Worm (Caenorhabditis elegans): ENCODE results near the gene T09B9.1.

Gene T09B9.1

DNA sequence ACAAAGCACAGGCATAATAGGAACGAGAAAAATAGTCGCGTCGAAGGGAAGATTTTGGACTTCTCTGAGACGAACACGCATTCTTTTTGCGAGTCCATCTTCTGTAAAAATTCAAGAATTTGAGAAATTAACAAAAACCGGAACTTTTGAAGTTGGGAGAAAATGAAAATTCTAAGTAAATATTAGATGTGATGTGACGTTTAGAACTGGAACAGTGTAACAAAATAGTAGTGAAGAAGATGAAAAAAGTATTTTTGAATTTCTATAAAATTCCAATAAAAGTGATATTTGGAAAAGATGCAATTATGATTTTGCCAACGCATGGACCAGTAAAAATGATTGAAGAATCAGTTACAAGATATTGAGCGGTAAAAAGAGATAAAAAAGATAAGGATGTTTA lies 7.8 kb downstream of the T09B9.1 start, which contains the start of gene slc-17.9 (continued):
- TF ChIP-seq ZK546.5 (tag; optimal IDR thresholded peaks at IDR 0.05) (no peak), aha-1 (tag) (no peak), lin-39 (tag; optimal IDR thresholded peaks at IDR 0.05) (no peak)

DNA sequence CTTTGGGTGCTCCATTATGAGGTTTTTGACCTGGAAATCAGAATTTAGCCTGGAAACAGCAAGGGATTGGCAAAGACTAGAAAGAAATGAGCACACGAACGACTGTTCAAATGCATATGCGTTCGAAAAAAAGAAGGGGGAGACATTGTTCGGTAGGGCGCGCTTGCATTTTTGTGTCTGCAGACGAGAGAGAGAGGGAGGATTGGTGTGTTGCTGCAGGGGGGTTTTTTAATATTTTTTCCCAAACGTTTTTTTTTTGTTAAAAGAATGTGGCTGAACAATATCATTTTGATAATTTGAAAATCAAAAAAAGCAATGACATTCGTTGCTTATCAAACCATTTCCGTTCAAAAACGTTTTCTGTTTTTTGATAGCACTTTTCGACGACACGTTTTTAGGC lies 17.3 kb downstream of the T09B9.1 start, which contains the start of gene T09B9.4:
TSS of gene T09B9.4 (minus strand) at position 30 of the 400 bp plus-strand sequence.
- no peak for TF ChIP-seq arid-1 (GFP tag; conservative IDR thresholded peaks at IDR 0.05)
- no peak for TF ChIP-seq nhr-42 (GFP tag; IDR thresholded peaks at IDR 0.05)
- peak; percentile 20 for TF ChIP-seq nhr-6 (tag; optimal IDR thresholded peaks at IDR 0.05)
- TF ChIP-seq daf-12 (tag; optimal IDR thresholded peaks at IDR 0.05), result no peak
- TF ChIP-seq R02D3.7 (tag; optimal IDR thresholded peaks at IDR 0.05), result no peak
- peak; percentile 31 for TF ChIP-seq hlh-11 (tag; optimal IDR thresholded peaks at IDR 0.05)
- TF ChIP-seq dmd-9 (GFP tag; IDR thresholded peaks at IDR 0.05), result no peak
- no peak for TF ChIP-seq fos-1 (tag; optimal IDR thresholded peaks at IDR 0.05)
- TF ChIP-seq dmd-6 (GFP tag; IDR thresholded peaks at IDR 0.05), result peak; percentile 31; the same call in 1 of the 2 replicates
- TF ChIP-seq daf-16 (GFP tag; optimal IDR thresholded peaks at IDR 0.05), result no peak
- peak; percentile 21 for TF ChIP-seq daf-16 (tag; optimal IDR thresholded peaks at IDR 0.05)
- TF ChIP-seq dve-1 (tag; optimal IDR thresholded peaks at IDR 0.05; ENCODE audit: insufficient read depth), result peak; percentile 23
- no peak for TF ChIP-seq ceh-44 (GFP tag; IDR thresholded peaks at IDR 0.05)
- peak; percentile 8 for TF ChIP-seq nhr-28 (tag; optimal IDR thresholded peaks at IDR 0.05)
- TF ChIP-seq lin-38 (GFP tag; IDR thresholded peaks at IDR 0.05), result peak; percentile 89
- TF ChIP-seq T26A8.4 (GFP tag; IDR thresholded peaks at IDR 0.05), result no peak
- no peak for TF ChIP-seq F10B5.3 (tag; optimal IDR thresholded peaks at IDR 0.05)
- no peak for TF ChIP-seq sdz-12 (GFP tag; optimal IDR thresholded peaks at IDR 0.05)
- 0 out of 2 replicates have a peak, but pooled peaks have one; percentile 36 for TF ChIP-seq hmg-1.1 (GFP tag; IDR thresholded peaks at IDR 0.05)
- TF ChIP-seq pqm-1 (tag; optimal IDR thresholded peaks at IDR 0.05), result peak; percentile 44
- TF ChIP-seq pha-4 (GFP tag; IDR thresholded peaks at IDR 0.05), result no peak
- peak; percentile 32 for TF ChIP-seq pha-4 (tag; optimal IDR thresholded peaks at IDR 0.05)
- no peak for TF ChIP-seq hif-1 (tag; optimal IDR thresholded peaks at IDR 0.05)
- TF ChIP-seq gei-8 (GFP tag; optimal IDR thresholded peaks at IDR 0.05), result no peak
- TF ChIP-seq F37D6.2 (tag; optimal IDR thresholded peaks at IDR 0.05), result no peak
- TF ChIP-seq hlh-30 (tag; optimal IDR thresholded peaks at IDR 0.05; ENCODE audit: insufficient read depth), result peak; percentile 50

DNA sequence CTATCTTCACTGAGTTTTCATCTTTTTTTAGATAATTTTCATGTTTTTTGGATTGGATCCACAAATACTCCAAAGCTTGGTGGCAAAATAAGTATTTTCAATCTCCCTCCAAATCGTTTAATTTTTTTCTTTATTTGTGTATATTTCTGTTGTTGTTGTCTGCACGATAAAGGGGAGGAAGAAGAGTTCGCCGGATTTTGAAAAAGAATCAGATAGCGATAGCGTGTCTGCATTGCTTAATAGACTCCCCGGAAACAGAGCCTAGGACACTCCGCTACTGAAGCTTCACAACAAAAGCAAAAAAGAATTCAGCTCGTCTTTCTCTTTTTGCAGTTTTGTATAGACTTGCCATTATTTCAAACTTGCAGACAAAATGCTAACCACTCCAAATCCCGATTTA lies 20.4 kb downstream of the T09B9.1 start, which contains the start of gene T09B9.5:
TSS of gene T09B9.5 (plus strand) at position 301 of the 400 bp plus-strand sequence.
- TF ChIP-seq nhr-41 (GFP tag; IDR thresholded peaks at IDR 0.05), result no peak
- TF ChIP-seq tag-97 (GFP tag; IDR thresholded peaks at IDR 0.05), result 0 out of 2 replicates have a peak, but pooled peaks have one; percentile 69

DNA sequence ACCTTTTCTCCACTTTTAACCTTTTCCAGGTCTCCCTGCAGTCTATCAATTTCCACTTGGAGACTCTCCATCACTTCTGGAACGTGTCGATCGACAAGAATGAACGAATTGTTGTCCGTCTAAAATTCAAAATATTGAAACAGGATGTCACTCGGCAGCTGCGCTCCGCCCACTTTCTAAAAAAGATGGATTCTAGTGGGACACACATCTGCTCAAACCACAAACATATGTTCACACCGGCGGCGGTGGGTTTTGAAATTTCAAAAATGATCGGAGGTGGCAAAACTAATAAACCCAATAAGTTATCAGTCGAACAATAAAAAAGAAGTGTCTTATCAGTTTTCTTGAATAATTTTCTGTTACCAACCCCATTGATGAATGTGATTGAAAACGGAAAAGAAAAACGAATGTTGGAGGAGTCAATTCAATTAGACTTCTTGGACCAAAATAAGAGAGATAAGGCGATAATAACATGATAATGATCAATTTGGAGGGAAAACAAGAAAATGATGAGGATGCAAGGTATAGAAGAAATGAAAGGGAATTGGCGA lies 25.4 kb downstream of the T09B9.1 start:
- no peak for TF ChIP-seq nhr-237 (tag; optimal IDR thresholded peaks at IDR 0.05)
- TF ChIP-seq unc-62 (GFP tag; optimal IDR thresholded peaks at IDR 0.05 in 1 of 2), result peak in 1 of 2 experiments; percentile 10
- TF ChIP-seq unc-62 (tag; optimal IDR thresholded peaks at IDR 0.05), result no peak
- peak; percentile 10; the same call in 1 of the 2 replicates for TF ChIP-seq php-3 (GFP tag; IDR thresholded peaks at IDR 0.05)
- peak; percentile 44 for TF ChIP-seq aha-1 (tag)
- no peak for TF ChIP-seq gei-8 (GFP tag; optimal IDR thresholded peaks at IDR 0.05)
- TF ChIP-seq daf-16 (GFP tag; optimal IDR thresholded peaks at IDR 0.05), result no peak
- peak; percentile 41 for TF ChIP-seq daf-16 (tag; optimal IDR thresholded peaks at IDR 0.05)
- TF ChIP-seq pqm-1 (tag; optimal IDR thresholded peaks at IDR 0.05), result peak; percentile 58
- no peak for TF ChIP-seq ZK337.2 (GFP tag; IDR thresholded peaks at IDR 0.05)
- peak; percentile 23; the same call in 1 of the 2 replicates for TF ChIP-seq dmd-6 (GFP tag; IDR thresholded peaks at IDR 0.05)
